Worm (Caenorhabditis elegans) whole organism, L4 larva: ENCODE measurements around the gene Y37D8A.26.

Experiments used
- D1046.2 ChIP-seq: fragments of 200-800 bp; sonication (Bioruptor generic); IDR thresholded peaks from 2 replicates; pipeline ENCODE4 v1.3.6; 2022; ENCODE audit warnings: missing genetic modification characterization, missing compliant biosample characterization
- F44E2.7 ChIP-seq: fragments of 200-800 bp; sonication (Bioruptor generic); IDR thresholded peaks from 2 replicates; pipeline ENCODE4 v2.1.2; 2022; ENCODE audit warnings: missing genetic modification characterization, missing compliant biosample characterization
- T20F7.1 ChIP-seq: fragments of 200-800 bp; sonication (Bioruptor generic); optimal IDR thresholded peaks from 2 replicates; lab custom pipeline; 2018; ENCODE audit warnings: mild to moderate bottlenecking, missing genetic modification characterization, missing compliant biosample characterization
- aly-2 ChIP-seq: sonication (generic microtip); optimal IDR thresholded peaks from 2 replicates; lab custom pipeline; 2018; ENCODE audit warnings: missing biosample characterization, missing genetic modification characterization
- ama-1 ChIP-seq: fragments of 150-350 bp; optimal IDR thresholded peaks from 2 replicates; lab custom pipeline; 2014; ENCODE audit warnings: inconsistent platforms, mixed read lengths
- attf-4 ChIP-seq: sonication (generic microtip); optimal IDR thresholded peaks from 3 replicates; lab custom pipeline; 2017; ENCODE audit warnings: missing biosample characterization, missing genetic modification characterization
- ceh-28 ChIP-seq: fragments of 150-350 bp; optimal IDR thresholded peaks from 2 replicates; lab custom pipeline; 2014; ENCODE audit warnings: missing biosample characterization, missing genetic modification reagents, missing genetic modification characterization
- ces-1 ChIP-seq: fragments of 150-350 bp; sonication (generic microtip); optimal IDR thresholded peaks from 4 replicates; lab custom pipeline; 2014; ENCODE audit warnings: missing biosample characterization, missing genetic modification reagents, missing genetic modification characterization
- cey-2 ChIP-seq: sonication (generic microtip); optimal IDR thresholded peaks from 3 replicates; lab custom pipeline; 2017; ENCODE audit warnings: missing genetic modification characterization, mild to moderate bottlenecking, missing compliant biosample characterization, antibody characterized with exemption, borderline replicate concordance; ENCODE audit not compliant: insufficient read depth
- daf-12 ChIP-seq: fragments of 150-350 bp; optimal IDR thresholded peaks from 2 replicates; lab custom pipeline; 2014; ENCODE audit warnings: missing biosample characterization, missing genetic modification reagents, missing genetic modification characterization
- daf-8 ChIP-seq: fragments of 200-800 bp; sonication (Bioruptor generic); IDR thresholded peaks from 2 replicates; pipeline ENCODE4 v1.3.6; 2022; ENCODE audit warnings: missing genetic modification characterization, missing compliant biosample characterization
- dmd-6 ChIP-seq: fragments of 200-800 bp; sonication (Bioruptor generic); IDR thresholded peaks from 2 replicates; pipeline ENCODE4 v1.3.6; 2022; ENCODE audit warnings: missing genetic modification reagents, missing genetic modification characterization, missing compliant biosample characterization
- dpl-1 ChIP-seq: fragments of 150-350 bp; optimal IDR thresholded peaks from 2 replicates; lab custom pipeline; 2014; ENCODE audit warnings: missing biosample characterization, missing genetic modification reagents, missing genetic modification characterization
- egl-43 ChIP-seq: fragments of 200-800 bp; sonication (Bioruptor generic); IDR thresholded peaks from 2 replicates; pipeline ENCODE4 v1.3.6; 2022; ENCODE audit warnings: missing genetic modification reagents, missing genetic modification characterization, missing compliant biosample characterization
- fos-1 ChIP-seq: fragments of 150-350 bp; optimal IDR thresholded peaks from 2 replicates; lab custom pipeline; 2014; ENCODE audit warnings: missing biosample characterization, missing genetic modification characterization
- gei-8 ChIP-seq: fragments of 200-800 bp; sonication (Bioruptor generic); optimal IDR thresholded peaks from 2 replicates; lab custom pipeline; 2018; ENCODE audit warnings: mild to moderate bottlenecking, missing genetic modification characterization, missing compliant biosample characterization
- hlh-30 ChIP-seq: sonication (generic microtip); optimal IDR thresholded peaks from 2 replicates; lab custom pipeline; 2017; ENCODE audit warnings: antibody characterized with exemption, mild to moderate bottlenecking, missing genetic modification characterization, missing compliant biosample characterization; ENCODE audit not compliant: insufficient read depth
- hmg-1.1 ChIP-seq: fragments of 200-800 bp; sonication (Bioruptor generic); IDR thresholded peaks from 2 replicates; pipeline ENCODE4 v1.3.6; 2022; ENCODE audit warnings: missing genetic modification reagents, missing genetic modification characterization, missing compliant biosample characterization
- jun-1 ChIP-seq: fragments of 150-350 bp; optimal IDR thresholded peaks from 2 replicates; lab custom pipeline; 2014; ENCODE audit warnings: missing biosample characterization, missing genetic modification reagents, missing genetic modification characterization
- lin-1 ChIP-seq: fragments of 200-800 bp; sonication (Bioruptor generic); IDR thresholded peaks from 2 replicates; pipeline ENCODE4 v1.3.6; 2022; ENCODE audit warnings: missing genetic modification reagents, missing genetic modification characterization, missing compliant biosample characterization
- lin-38 ChIP-seq: fragments of 200-800 bp; sonication (Bioruptor generic); IDR thresholded peaks from 2 replicates; pipeline ENCODE4 v1.3.6; 2022; ENCODE audit warnings: missing genetic modification reagents, missing genetic modification characterization, missing compliant biosample characterization
- lir-3 ChIP-seq: sonication (generic microtip); optimal IDR thresholded peaks from 2 replicates; lab custom pipeline; 2016; ENCODE audit warnings: mild to moderate bottlenecking, missing genetic modification characterization, missing compliant biosample characterization
- lsy-2 ChIP-seq, 2 experiments: fragments of 150-350 bp in 1 of 2; sonication (generic microtip) in 1 of 2; optimal IDR thresholded peaks; 2 replicates each; lab custom pipeline; 2014 to 2017; ENCODE audit warnings: missing biosample characterization in 2 of 2, missing genetic modification characterization in 2 of 2
- madf-5 ChIP-seq, 2 experiments: fragments of 200-800 bp; sonication (Bioruptor generic); IDR thresholded peaks; 2 replicates each; pipeline ENCODE4 v1.3.6; 2022; ENCODE audit warnings: missing compliant biosample characterization in 2 of 2, missing genetic modification characterization in 2 of 2
- mxl-3 ChIP-seq: fragments of 200-800 bp; sonication (Bioruptor generic); optimal IDR thresholded peaks from 2 replicates; lab custom pipeline; 2018; ENCODE audit warnings: mild to moderate bottlenecking, missing genetic modification characterization, missing compliant biosample characterization
- nhr-102 ChIP-seq: sonication (generic microtip); optimal IDR thresholded peaks from 2 replicates; lab custom pipeline; 2016; ENCODE audit warnings: mild to moderate bottlenecking, missing genetic modification characterization, moderate library complexity, missing compliant biosample characterization
- nhr-11 ChIP-seq: fragments of 150-350 bp; optimal IDR thresholded peaks from 2 replicates; lab custom pipeline; 2014; ENCODE audit warnings: missing biosample characterization, missing genetic modification characterization
- nhr-111 ChIP-seq: fragments of 200-800 bp; sonication (Bioruptor generic); optimal IDR thresholded peaks from 2 replicates; lab custom pipeline; 2018; ENCODE audit warnings: mild to moderate bottlenecking, missing genetic modification characterization, missing compliant biosample characterization
- nhr-237 ChIP-seq: sonication (generic microtip); optimal IDR thresholded peaks from 2 replicates; lab custom pipeline; 2017; ENCODE audit warnings: missing biosample characterization, missing genetic modification characterization
- nhr-28 ChIP-seq: fragments of 150-350 bp; optimal IDR thresholded peaks from 2 replicates; lab custom pipeline; 2014; ENCODE audit warnings: missing biosample characterization, missing genetic modification characterization
- nhr-48 ChIP-seq: sonication (generic microtip); optimal IDR thresholded peaks from 2 replicates; lab custom pipeline; 2016; ENCODE audit warnings: mild to moderate bottlenecking, missing genetic modification characterization, missing compliant biosample characterization
- nhr-6 ChIP-seq: fragments of 150-350 bp; optimal IDR thresholded peaks from 2 replicates; lab custom pipeline; 2014; ENCODE audit warnings: missing biosample characterization, missing genetic modification characterization
- pha-4 ChIP-seq, 2 experiments: fragments of 150-350 bp in 1 of 2; fragments of 200-800 bp in 1 of 2; sonication (Bioruptor generic) in 1 of 2; IDR thresholded peaks in 1 of 2; optimal IDR thresholded peaks in 1 of 2; 2 replicates each; pipeline versions ENCODE4 v1.3.6 to Lab custom; 2014 to 2022; ENCODE audit warnings: missing genetic modification characterization in 2 of 2, missing genetic modification reagents in 2 of 2, missing biosample characterization in 1 of 2, missing compliant biosample characterization in 1 of 2
- php-3 ChIP-seq: fragments of 200-800 bp; sonication (Bioruptor generic); IDR thresholded peaks from 2 replicates; pipeline ENCODE4 v1.3.6; 2022; ENCODE audit warnings: missing genetic modification reagents, missing genetic modification characterization, missing compliant biosample characterization
- saeg-2 ChIP-seq: fragments of 200-800 bp; sonication (Bioruptor generic); IDR thresholded peaks from 2 replicates; pipeline ENCODE4 v1.3.6; 2022; ENCODE audit warnings: missing genetic modification reagents, missing genetic modification characterization, missing compliant biosample characterization
- set-16 ChIP-seq: fragments of 200-800 bp; sonication (Bioruptor generic); IDR thresholded peaks from 2 replicates; pipeline ENCODE4 v1.3.6; 2022; ENCODE audit warnings: missing genetic modification reagents, missing genetic modification characterization, missing compliant biosample characterization
- skn-1 ChIP-seq: fragments of 150-350 bp; optimal IDR thresholded peaks from 2 replicates; lab custom pipeline; 2014; ENCODE audit warnings: missing biosample characterization, missing genetic modification characterization
- snpc-1.2 ChIP-seq: fragments of 200-800 bp; sonication (Bioruptor generic); IDR thresholded peaks from 2 replicates; pipeline ENCODE4 v1.3.6; 2022; ENCODE audit warnings: missing genetic modification reagents, missing genetic modification characterization, missing compliant biosample characterization
- snpc-4 ChIP-seq: fragments of 150-350 bp; optimal IDR thresholded peaks from 2 replicates; lab custom pipeline; 2014; ENCODE audit warnings: missing biosample characterization, missing genetic modification characterization
- spr-1 ChIP-seq: sonication (generic microtip); optimal IDR thresholded peaks from 2 replicates; lab custom pipeline; 2016; ENCODE audit warnings: mild to moderate bottlenecking, missing genetic modification characterization, missing compliant biosample characterization
- tra-1 ChIP-seq: fragments of 200-800 bp; sonication (Bioruptor generic); IDR thresholded peaks from 2 replicates; pipeline ENCODE4 v1.3.6; 2022; ENCODE audit warnings: missing genetic modification reagents, missing genetic modification characterization, missing compliant biosample characterization
- vab-7 ChIP-seq: fragments of 200-800 bp; sonication (Bioruptor generic); IDR thresholded peaks from 2 replicates; pipeline ENCODE4 v1.3.6; 2022; ENCODE audit warnings: missing genetic modification reagents, missing genetic modification characterization, missing compliant biosample characterization
- zag-1 ChIP-seq: fragments of 150-350 bp; optimal IDR thresholded peaks from 2 replicates; lab custom pipeline; 2014; ENCODE audit warnings: missing biosample characterization, missing genetic modification characterization
- zip-2 ChIP-seq: fragments of 150-350 bp; optimal IDR thresholded peaks from 2 replicates; lab custom pipeline; 2014; ENCODE audit warnings: missing biosample characterization, missing genetic modification characterization
- ztf-7 ChIP-seq: fragments of 150-350 bp; optimal IDR thresholded peaks from 2 replicates; lab custom pipeline; 2014; ENCODE audit warnings: missing biosample characterization, missing genetic modification characterization

Y37D8A.26 gene

ce11 chrIII:12818050-12818738 lies 38.3 kb downstream of the Y37D8A.26 start, which contains the start of gene arx-5 (continued):
- TF ChIP-seq set-16 (GFP tag; lab: Robert Waterston, UW) (no peak), lin-38 (0 out of 2 replicates have a peak, but pooled peaks have one; percentile 10), saeg-2 (GFP tag; lab: Robert Waterston, UW) (no peak), hmg-1.1 (GFP tag; lab: Robert Waterston, UW) (no peak), T20F7.1 (GFP tag; lab: Kevin White, UChicago) (peak; percentile 93), zip-2 (tag; lab: Kevin White, UChicago) (no peak), tra-1 (no peak), nhr-237 (tag; lab: Kevin White, UChicago) (no peak), jun-1 (tag; lab: Kevin White, UChicago) (no peak), ztf-7 (no peak)
- TF ChIP-seq, all 104 proteins: peak for 7

- no peak for TF ChIP-seq zag-1 (tag; lab: Kevin White, UChicago)
- no peak for TF ChIP-seq nhr-48
- TF ChIP-seq ces-1 (GFP tag; lab: Kevin White, UChicago) = no peak
- no peak for TF ChIP-seq daf-12
- no peak for TF ChIP-seq vab-7 (GFP tag; lab: Robert Waterston, UW)
- no peak for TF ChIP-seq nhr-102 (tag; lab: Kevin White, UChicago)
- TF ChIP-seq mxl-3 = no peak
- TF ChIP-seq dpl-1 (GFP tag; lab: Kevin White, UChicago) = no peak
- no peak for TF ChIP-seq nhr-237 (tag; lab: Kevin White, UChicago)
- no peak for TF ChIP-seq aly-2 (tag; lab: Kevin White, UChicago)
- no peak for TF ChIP-seq hlh-30
- TF ChIP-seq snpc-4 (tag; lab: Kevin White, UChicago) = no peak
- no peak for TF ChIP-seq nhr-11 (tag; lab: Kevin White, UChicago)
- TF ChIP-seq ama-1 (lab: Kevin White, UChicago) = no peak
- no peak for TF ChIP-seq lin-38
- no peak for TF ChIP-seq nhr-6 (tag; lab: Kevin White, UChicago)
- no peak for TF ChIP-seq madf-5 (GFP tag; IDR thresholded peaks at IDR 0.05; lab: Robert Waterston, UW)
- no peak for TF ChIP-seq hmg-1.1 (GFP tag; lab: Robert Waterston, UW)
- no peak for TF ChIP-seq lir-3 (tag; lab: Kevin White, UChicago)
- no peak for TF ChIP-seq dmd-6 (GFP tag; lab: Robert Waterston, UW)
Observed at ce11 chrIII:12813193-12813592, 43.3 kb downstream of the Y37D8A.26 start, which contains the start of gene BE10.4. BE10.4 (plus strand) TSS chrIII:12813493.

ce11 chrIII:12807726-12808125 lies 48.8 kb downstream of the Y37D8A.26 start, which contains the start of gene BE10.3:
BE10.3 (plus strand) TSS chrIII:12808026.
- TF ChIP-seq ces-1 (GFP tag; lab: Kevin White, UChicago) (no peak), lsy-2 (tag; optimal IDR thresholded peaks at IDR 0.05; lab: Kevin White, UChicago) (no peak), fos-1 (tag; lab: Kevin White, UChicago) (no peak), cey-2 (no peak), jun-1 (tag; lab: Kevin White, UChicago) (no peak), nhr-6 (tag; lab: Kevin White, UChicago) (no peak), ceh-28 (tag; lab: Kevin White, UChicago) (no peak), hmg-1.1 (GFP tag; lab: Robert Waterston, UW) (no peak), skn-1 (no peak), nhr-111 (no peak), lin-1 (GFP tag; lab: Robert Waterston, UW) (no peak)
- TF ChIP-seq, all 104 proteins: peak for 0

ce11 chrIII:12806712-12807111 lies 49.8 kb downstream of the Y37D8A.26 start, which contains the start of gene BE10.5:
BE10.5 (minus strand) TSS chrIII:12806812.
- TF ChIP-seq attf-4 (tag; lab: Kevin White, UChicago) (no peak), ceh-28 (tag; lab: Kevin White, UChicago) (no peak), php-3 (GFP tag; lab: Robert Waterston, UW) (no peak), D1046.2 (GFP tag; lab: Robert Waterston, UW) (no peak), nhr-11 (tag; lab: Kevin White, UChicago) (no peak), pha-4 (GFP tag; IDR thresholded peaks at IDR 0.05; lab: Robert Waterston, UW) (no peak), pha-4 (tag; optimal IDR thresholded peaks at IDR 0.05; lab: Kevin White, UChicago) (no peak), F44E2.7 (GFP tag; lab: Robert Waterston, UW) (no peak), snpc-1.2 (no peak), fos-1 (tag; lab: Kevin White, UChicago) (no peak), lin-38 (no peak), gei-8 (GFP tag; lab: Kevin White, UChicago) (no peak), egl-43 (GFP tag; lab: Robert Waterston, UW) (no peak), nhr-28 (tag; lab: Kevin White, UChicago) (no peak), daf-8 (GFP tag; lab: Robert Waterston, UW) (no peak), spr-1 (tag; lab: Kevin White, UChicago) (no peak)
